Worm (Caenorhabditis elegans) whole organism, late embryonic: ENCODE results near the gene C08F1.8.

ENCODE experiments used
- ama-1 ChIP-seq: fragments of 150-350 bp; optimal IDR thresholded peaks from 2 replicates; lab custom pipeline; 2014
- ceh-19 ChIP-seq: fragments of 200-800 bp; sonication (Bioruptor generic); optimal IDR thresholded peaks from 2 replicates; lab custom pipeline; 2018; ENCODE audit warnings: mild to moderate bottlenecking, missing genetic modification characterization, missing compliant biosample characterization
- che-1 ChIP-seq: sonication (generic microtip); optimal IDR thresholded peaks from 2 replicates; lab custom pipeline; 2016; ENCODE audit warnings: mild to moderate bottlenecking, missing genetic modification characterization, missing compliant biosample characterization
- dmd-4 ChIP-seq: sonication (generic microtip); optimal IDR thresholded peaks from 2 replicates; lab custom pipeline; 2016; ENCODE audit warnings: borderline replicate concordance, missing genetic modification characterization, missing compliant biosample characterization
- elt-2 ChIP-seq: sonication (generic microtip); optimal IDR thresholded peaks from 2 replicates; lab custom pipeline; 2016; ENCODE audit warnings: missing genetic modification reagents, missing genetic modification characterization, missing compliant biosample characterization
- fkh-10 ChIP-seq: fragments of 150-350 bp; optimal IDR thresholded peaks from 2 replicates; lab custom pipeline; 2014; ENCODE audit warnings: missing biosample characterization, missing genetic modification reagents, missing genetic modification characterization
- pag-3 ChIP-seq: sonication (generic microtip); optimal IDR thresholded peaks from 2 replicates; lab custom pipeline; 2016; ENCODE audit warnings: missing compliant biosample characterization, missing genetic modification characterization, borderline replicate concordance
- pha-2 ChIP-seq: sonication (generic microtip); optimal IDR thresholded peaks from 2 replicates; lab custom pipeline; 2017; ENCODE audit warnings: mild to moderate bottlenecking, missing genetic modification characterization, missing compliant biosample characterization
- pha-4 ChIP-seq: fragments of 150-350 bp; optimal IDR thresholded peaks from 2 replicates; lab custom pipeline; 2018; ENCODE audit warnings: missing biosample characterization, missing genetic modification reagents, missing genetic modification characterization
- pqm-1 ChIP-seq: sonication (generic microtip); optimal IDR thresholded peaks from 2 replicates; lab custom pipeline; 2016; ENCODE audit warnings: missing genetic modification characterization, missing compliant biosample characterization
- sox-4 ChIP-seq: sonication (generic microtip); optimal IDR thresholded peaks from 2 replicates; lab custom pipeline; 2017; ENCODE audit warnings: mild to moderate bottlenecking, missing genetic modification characterization, inconsistent platforms, missing compliant biosample characterization
- tbx-2 ChIP-seq: sonication (generic microtip); optimal IDR thresholded peaks from 2 replicates; lab custom pipeline; 2016; ENCODE audit warnings: missing genetic modification characterization, missing compliant biosample characterization
- unc-86 ChIP-seq: sonication (generic microtip); optimal IDR thresholded peaks from 2 replicates; lab custom pipeline; 2016; ENCODE audit warnings: missing genetic modification characterization, missing compliant biosample characterization

DNA sequence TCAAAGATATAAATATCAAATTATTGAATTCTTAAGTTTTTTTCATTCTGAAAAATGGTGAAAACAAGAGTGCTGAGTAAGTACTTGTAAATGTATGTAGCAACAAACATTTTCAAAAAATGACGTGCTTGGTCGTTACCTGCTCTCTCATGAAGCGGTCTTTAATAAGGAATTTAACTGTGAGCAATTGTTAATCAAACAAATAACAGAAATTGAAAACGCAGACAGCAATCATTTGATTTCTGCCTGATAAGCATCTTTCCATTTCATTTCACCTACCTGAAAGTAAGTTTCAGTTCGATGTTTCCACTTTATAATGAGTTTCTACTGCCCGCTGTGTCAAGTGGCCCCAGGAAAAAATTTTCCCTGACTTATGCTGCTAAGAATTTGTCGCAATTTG lies 45.0 kb downstream of the C08F1.8 start, which contains the start of gene math-28:
- TF ChIP-seq sox-4 (tag; lab: Kevin White, UChicago) (no peak), ama-1 (no peak), pag-3 (tag; lab: Kevin White, UChicago) (no peak), che-1 (tag; lab: Kevin White, UChicago) (no peak), elt-2 (tag; lab: Kevin White, UChicago) (no peak), pha-2 (tag; lab: Kevin White, UChicago) (no peak), unc-86 (tag; lab: Kevin White, UChicago) (no peak), fkh-10 (GFP tag; lab: Kevin White, UChicago) (no peak), pha-4 (tag; lab: Kevin White, UChicago) (no peak), tbx-2 (no peak), pqm-1 (tag; lab: Kevin White, UChicago) (no peak), ceh-19 (GFP tag; lab: Kevin White, UChicago) (no peak), dmd-4 (no peak)
